Fruit fly (Drosophila melanogaster): Measurements from ENCODE around the gene Tango1.

The Tango1 gene

DNA sequence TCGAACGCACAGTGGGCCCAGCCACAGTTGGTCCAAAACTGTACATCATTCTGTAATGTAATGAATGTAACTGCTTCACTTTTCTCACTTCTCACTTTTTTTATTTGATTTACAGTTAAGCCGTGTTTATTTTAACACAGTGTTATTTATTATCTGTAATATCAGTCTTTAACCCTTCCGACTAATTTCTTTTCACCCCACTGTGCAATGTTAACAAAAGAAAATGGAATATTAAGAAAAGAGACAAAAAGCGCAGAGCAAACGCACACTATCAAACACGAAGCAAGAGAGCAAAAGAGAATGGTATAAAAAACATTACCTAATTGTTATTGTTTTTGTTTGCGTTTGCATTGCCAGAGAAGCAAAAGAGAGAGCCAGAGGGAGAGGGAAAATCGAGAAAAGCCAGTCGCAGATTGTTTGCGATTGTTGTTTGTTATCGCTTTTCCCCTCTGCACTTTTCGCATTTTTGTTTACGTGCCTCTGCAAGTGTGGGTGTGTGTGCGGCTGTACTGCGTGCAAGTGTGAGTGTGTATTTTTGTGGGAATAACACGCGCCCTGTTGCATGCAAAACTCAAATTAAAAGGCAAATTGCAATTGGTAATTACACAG lies 2.0 kb upstream of the Tango1 start (continued):
- TF ChIP-seq achi (GFP tag; optimal IDR thresholded peaks at IDR 0.05) (peak; percentile 95), Lpt (GFP tag; optimal IDR thresholded peaks at IDR 0.05) (peak; percentile 97), CG10669 (GFP tag; optimal IDR thresholded peaks at IDR 0.05) (peak; percentile 89), Eip93F (GFP tag; optimal IDR thresholded peaks at IDR 0.05) (peak; percentile 56), salr (GFP tag; optimal IDR thresholded peaks at IDR 0.05) (peak; percentile 83 to 97), CG7368 (GFP tag; optimal IDR thresholded peaks at IDR 0.05) (peak; percentile 93), CG3919 (GFP tag; optimal IDR thresholded peaks at IDR 0.05) (peak; percentile 94), fkh (GFP tag; optimal IDR thresholded peaks at IDR 0.05) (peak; percentile 94), CG8119 (GFP tag; IDR thresholded peaks at IDR 0.05) (peak; percentile 98), topi (GFP tag; optimal IDR thresholded peaks at IDR 0.05) (peak; percentile 95), CG11762 (GFP tag; optimal IDR thresholded peaks at IDR 0.05; ENCODE audit: insufficient read depth) (peak; percentile 91), CG6163 (GFP tag; IDR thresholded peaks at IDR 0.05) (peak; percentile 96), CG3032 (tag; optimal IDR thresholded peaks at IDR 0.05) (peak; percentile 84), Gug (GFP tag; IDR thresholded peaks at IDR 0.05) (peak; percentile 94), CG6854 (GFP tag; optimal IDR thresholded peaks at IDR 0.05) (peak; percentile 76), eg (GFP tag; IDR thresholded peaks at IDR 0.05) (peak; percentile 99), Hr4 (GFP tag; optimal IDR thresholded peaks at IDR 0.05) (peak; percentile 99), Smox (GFP tag; optimal IDR thresholded peaks at IDR 0.05) (peak; percentile 95), esn (GFP tag; optimal IDR thresholded peaks at IDR 0.05) (peak; percentile 97), dsx (GFP tag; optimal IDR thresholded peaks at IDR 0.05; ENCODE audit: poor library complexity, severe bottlenecking) (peak; percentile 75), dac (GFP tag; optimal IDR thresholded peaks at IDR 0.05) (peak; percentile 97), Sox15 (GFP tag; optimal IDR thresholded peaks at IDR 0.05) (peak; percentile 86), cyc (GFP tag; optimal IDR thresholded peaks at IDR 0.05) (peak; percentile 92), Hr39 (GFP tag; optimal IDR thresholded peaks at IDR 0.05) (peak; percentile 97), Sox14 (GFP tag; optimal IDR thresholded peaks at IDR 0.05) (peak; percentile 97), Ets96B (tag; optimal IDR thresholded peaks at IDR 0.05) (peak; percentile 89), CG9139 (GFP tag; optimal IDR thresholded peaks at IDR 0.05) (peak; percentile 80), CG10631 (GFP tag; optimal IDR thresholded peaks at IDR 0.05) (peak; percentile 91), pdm3 (GFP tag; optimal IDR thresholded peaks at IDR 0.05) (peak; percentile 97), CG11902 (GFP tag; optimal IDR thresholded peaks at IDR 0.05) (peak; percentile 77), CG16779 (tag; optimal IDR thresholded peaks at IDR 0.05) (peak; percentile 90), Blimp-1 (GFP tag; optimal IDR thresholded peaks at IDR 0.05) (peak; percentile 77), OdsH (GFP tag; optimal IDR thresholded peaks at IDR 0.05) (peak; percentile 96), CG15336 (GFP tag; IDR thresholded peaks at IDR 0.05) (peak; percentile 98), svp (GFP tag) (peak; percentile 98), CG6808 (GFP tag; optimal IDR thresholded peaks at IDR 0.05) (peak; percentile 83), Hr38 (GFP tag; optimal IDR thresholded peaks at IDR 0.05) (peak; percentile 89), Eip75B (GFP tag; optimal IDR thresholded peaks at IDR 0.05) (peak; percentile 95), Eip78C (GFP tag) (peak; percentile 98)

DNA sequence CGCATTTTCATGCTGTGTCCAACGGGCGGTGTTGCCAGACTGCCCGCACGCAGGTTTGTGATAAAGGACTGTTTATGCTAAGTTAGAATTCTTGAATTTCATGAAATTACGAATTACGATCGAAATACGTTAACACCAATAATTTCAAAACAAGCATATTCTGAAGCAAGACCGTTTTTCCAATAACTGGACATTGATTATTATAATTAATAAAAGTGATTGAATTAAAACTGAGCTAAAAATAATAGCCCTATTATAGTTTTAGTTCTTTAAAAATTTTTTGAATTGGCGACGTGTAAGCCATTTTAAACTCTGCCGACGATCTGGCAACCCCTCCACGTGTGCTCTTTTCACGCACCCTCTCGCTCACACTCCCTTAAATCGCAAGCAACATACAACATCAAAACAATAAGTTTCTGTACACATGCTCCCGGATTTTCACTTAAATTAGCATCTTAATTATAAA lies 992 bp upstream of the Tango1 start:
- TF ChIP-seq Hr4 (GFP tag; optimal IDR thresholded peaks at IDR 0.05) (peak; percentile 98), CG8632 (GFP tag; optimal IDR thresholded peaks at IDR 0.05) (peak; percentile 91), Eip75B (GFP tag; optimal IDR thresholded peaks at IDR 0.05) (peak; percentile 95), CG15336 (GFP tag; IDR thresholded peaks at IDR 0.05) (peak; percentile 95), CG6792 (GFP tag; optimal IDR thresholded peaks at IDR 0.05) (peak; percentile 90), cyc (GFP tag; optimal IDR thresholded peaks at IDR 0.05) (peak; percentile 92), spab (GFP tag; optimal IDR thresholded peaks at IDR 0.05) (peak; percentile 88), Hr39 (GFP tag; optimal IDR thresholded peaks at IDR 0.05) (peak; percentile 91), topi (GFP tag; optimal IDR thresholded peaks at IDR 0.05) (peak; percentile 93), Blimp-1 (GFP tag; optimal IDR thresholded peaks at IDR 0.05) (peak; percentile 73), achi (GFP tag; optimal IDR thresholded peaks at IDR 0.05) (peak; percentile 95), CG1621 (tag; optimal IDR thresholded peaks at IDR 0.05) (peak; percentile 89), svp (GFP tag) (peak; percentile 97), OdsH (GFP tag; optimal IDR thresholded peaks at IDR 0.05) (peak; percentile 97), eg (GFP tag; IDR thresholded peaks at IDR 0.05) (peak; percentile 96), lz (GFP tag; optimal IDR thresholded peaks at IDR 0.05) (peak; percentile 95), CG6854 (GFP tag; optimal IDR thresholded peaks at IDR 0.05) (peak; percentile 85), net (GFP tag; optimal IDR thresholded peaks at IDR 0.05) (peak; percentile 94), Lpt (GFP tag; optimal IDR thresholded peaks at IDR 0.05) (peak; percentile 94), salr (GFP tag; optimal IDR thresholded peaks at IDR 0.05) (peak; percentile 81 to 97), esn (GFP tag; optimal IDR thresholded peaks at IDR 0.05) (peak; percentile 96), Ets96B (tag; optimal IDR thresholded peaks at IDR 0.05) (peak; percentile 93), Sox14 (GFP tag; optimal IDR thresholded peaks at IDR 0.05) (peak; percentile 96), CG11762 (GFP tag; optimal IDR thresholded peaks at IDR 0.05; ENCODE audit: insufficient read depth) (peak; percentile 94), Hr38 (GFP tag; optimal IDR thresholded peaks at IDR 0.05) (peak; percentile 19), Gug (GFP tag; IDR thresholded peaks at IDR 0.05) (peak; percentile 95), CG3919 (GFP tag; optimal IDR thresholded peaks at IDR 0.05) (peak; percentile 94), CG3032 (tag; optimal IDR thresholded peaks at IDR 0.05) (peak; percentile 95), fd59A (GFP tag; optimal IDR thresholded peaks at IDR 0.05) (peak; percentile 91)
